Worm (Caenorhabditis elegans) whole organism, late embryonic: ENCODE measurements around the gene lpl-1.

ENCODE experiments used
- ama-1 ChIP-seq: fragments of 150-350 bp; optimal IDR thresholded peaks from 2 replicates; lab custom pipeline; 2014
- ceh-34 ChIP-seq: sonication (generic microtip); optimal IDR thresholded peaks from 2 replicates; lab custom pipeline; 2016; ENCODE audit warnings: mild to moderate bottlenecking, missing genetic modification characterization, missing compliant biosample characterization
- ceh-9 ChIP-seq: sonication (generic microtip); optimal IDR thresholded peaks from 2 replicates; lab custom pipeline; 2016; ENCODE audit warnings: mild to moderate bottlenecking, missing genetic modification characterization, inconsistent platforms, missing compliant biosample characterization
- elt-2 ChIP-seq: sonication (generic microtip); optimal IDR thresholded peaks from 2 replicates; lab custom pipeline; 2016; ENCODE audit warnings: missing genetic modification reagents, missing genetic modification characterization, missing compliant biosample characterization
- ets-4 ChIP-seq: sonication (generic microtip); optimal IDR thresholded peaks from 2 replicates; lab custom pipeline; 2016; ENCODE audit warnings: missing genetic modification characterization, missing compliant biosample characterization
- fkh-6 ChIP-seq: sonication (generic microtip); optimal IDR thresholded peaks from 2 replicates; lab custom pipeline; 2016; ENCODE audit warnings: missing genetic modification characterization, missing compliant biosample characterization
- pha-4 ChIP-seq: fragments of 150-350 bp; optimal IDR thresholded peaks from 2 replicates; lab custom pipeline; 2018; ENCODE audit warnings: missing biosample characterization, missing genetic modification reagents, missing genetic modification characterization
- pqm-1 ChIP-seq: sonication (generic microtip); optimal IDR thresholded peaks from 2 replicates; lab custom pipeline; 2016; ENCODE audit warnings: missing genetic modification characterization, missing compliant biosample characterization
- sox-4 ChIP-seq: sonication (generic microtip); optimal IDR thresholded peaks from 2 replicates; lab custom pipeline; 2017; ENCODE audit warnings: mild to moderate bottlenecking, missing genetic modification characterization, inconsistent platforms, missing compliant biosample characterization
- tbx-2 ChIP-seq: sonication (generic microtip); optimal IDR thresholded peaks from 2 replicates; lab custom pipeline; 2016; ENCODE audit warnings: missing genetic modification characterization, missing compliant biosample characterization

- TF ChIP-seq elt-2 (tag; lab: Kevin White, UChicago) = no peak
- no peak for TF ChIP-seq tbx-2 (tag; lab: Kevin White, UChicago)
- no peak for TF ChIP-seq ceh-9 (tag; lab: Kevin White, UChicago)
- TF ChIP-seq pqm-1 = no peak
- TF ChIP-seq ceh-34 (tag; lab: Kevin White, UChicago) = no peak
- no peak for TF ChIP-seq ama-1
- no peak for TF ChIP-seq sox-4 (tag; lab: Kevin White, UChicago)
- no peak for TF ChIP-seq pha-4 (tag; lab: Kevin White, UChicago)
- TF ChIP-seq ets-4 = no peak
- TF ChIP-seq fkh-6 (tag; lab: Kevin White, UChicago) = no peak
Observed at ce11 chrIV:9088294-9088693, 5.5 kb downstream of the lpl-1 start, which contains the start of gene msa-1.
